Fruit fly (Drosophila melanogaster) ovary, adult (tissue): Measurements from ENCODE around the gene Kmn1.
A peak's percentile ranks its signal among the peaks of the same experiment; 100 is the strongest.
"Not testable (repeated sequence)": the region's sequence is repeated elsewhere in the genome, so short reads cannot be mapped to it uniquely, and the experiment has no call there.

Source experiments
- CG17801 ChIP-seq: fragments of 200-800 bp; optimal IDR thresholded peaks from 2 replicates; lab custom pipeline; 2019; ENCODE audit warnings: missing biosample characterization, mild to moderate bottlenecking, missing genetic modification characterization, moderate library complexity; ENCODE audit not compliant: partially characterized antibody

Gene Kmn1

DNA sequence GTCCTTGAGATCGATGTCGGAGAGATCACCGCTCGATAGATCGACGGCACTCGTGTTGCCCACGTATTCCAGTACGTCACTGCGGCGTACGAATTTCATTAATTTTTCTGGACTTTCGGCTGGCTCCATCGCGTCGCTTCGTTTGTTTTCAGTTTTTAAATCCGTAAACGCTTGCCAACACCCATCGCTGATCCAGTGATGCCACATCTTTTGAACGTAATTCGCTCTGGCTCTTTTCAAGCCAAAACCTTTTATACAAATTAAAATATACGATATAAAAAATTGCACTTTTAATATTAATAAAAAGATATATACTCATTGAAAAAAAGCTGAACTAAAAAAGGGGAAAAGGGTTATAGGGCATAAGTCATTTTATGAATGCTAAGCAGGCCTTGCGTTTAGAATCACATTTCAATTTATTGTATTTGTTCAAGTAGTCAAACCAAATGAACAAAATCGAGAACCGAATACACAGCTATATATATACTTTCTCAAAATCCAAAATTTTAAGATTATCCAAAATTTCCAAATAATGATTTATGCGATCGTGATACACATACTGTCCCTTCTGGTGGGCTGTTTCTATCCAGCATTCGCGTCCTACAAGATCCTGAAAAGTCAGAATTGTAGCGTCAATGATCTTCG, at the start of gene Kmn1, which contains the start of gene Reepl1:
Gene Kmn1, minus strand, starts transcription at position 173 of the 645 bp plus-strand sequence.
Gene Reepl1, plus strand, starts transcription at position 438 of the 645 bp plus-strand sequence.
- no peak for TF ChIP-seq CG17801 (GFP tag; lab: Kevin White, UChicago)

DNA sequence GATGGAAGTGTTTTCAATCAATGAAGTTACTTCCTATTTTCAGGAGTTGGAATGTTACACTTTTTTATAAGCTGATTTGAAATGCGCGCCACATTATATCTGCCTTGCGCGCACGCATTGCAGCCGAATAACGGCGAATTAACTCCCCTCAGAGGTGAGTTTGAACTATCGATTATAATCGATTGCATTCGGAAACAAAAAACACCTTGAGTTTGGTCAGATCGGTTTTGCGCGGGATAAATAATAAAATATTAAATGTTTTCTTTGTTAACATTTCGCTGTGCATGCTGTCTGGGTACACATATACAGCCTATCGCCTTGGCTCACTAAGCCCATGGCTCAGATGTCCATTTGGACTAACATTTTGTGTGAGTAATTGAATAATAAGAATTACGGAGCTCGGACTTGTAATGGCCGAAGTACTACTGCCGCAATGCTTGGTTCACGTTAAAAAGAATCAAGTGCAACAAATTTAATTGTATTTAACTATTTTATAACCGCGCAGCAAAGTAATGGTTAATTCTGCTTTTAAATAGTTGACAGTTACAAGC, 49.1 kb upstream of the Kmn1 start:
- TF ChIP-seq CG17801 (GFP tag; lab: Kevin White, UChicago): no peak

DNA sequence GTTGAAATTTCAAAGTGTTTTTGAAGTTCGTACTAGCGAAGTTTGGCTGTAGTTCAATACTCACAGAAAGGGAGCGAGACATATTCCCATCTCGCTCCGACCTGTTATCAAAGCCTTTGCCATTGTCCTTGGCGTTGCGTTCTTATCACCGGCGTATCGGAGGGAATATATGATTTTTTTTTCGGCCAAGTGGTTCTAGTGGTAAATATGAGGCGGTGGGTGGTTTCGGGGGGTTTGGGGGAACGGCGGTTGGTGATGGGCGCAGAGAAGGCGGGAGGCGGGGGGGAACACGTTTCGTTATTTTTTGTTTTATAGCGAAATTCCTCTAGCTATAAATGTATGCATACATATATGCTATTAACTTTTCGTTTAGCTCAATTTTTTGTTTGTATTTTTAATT, 48.3 kb upstream of the Kmn1 start:
- no peak for TF ChIP-seq CG17801 (GFP tag; lab: Kevin White, UChicago)

dm6 chrX:11619617-11620016, 47.4 kb upstream of the Kmn1 start:
- no peak for TF ChIP-seq CG17801 (GFP tag; lab: Kevin White, UChicago)

- TF ChIP-seq CG17801 (GFP tag; lab: Kevin White, UChicago): no peak
These were observed 44.3 kb upstream of the Kmn1 start for dm6 chrX:11616496-11616952.

DNA sequence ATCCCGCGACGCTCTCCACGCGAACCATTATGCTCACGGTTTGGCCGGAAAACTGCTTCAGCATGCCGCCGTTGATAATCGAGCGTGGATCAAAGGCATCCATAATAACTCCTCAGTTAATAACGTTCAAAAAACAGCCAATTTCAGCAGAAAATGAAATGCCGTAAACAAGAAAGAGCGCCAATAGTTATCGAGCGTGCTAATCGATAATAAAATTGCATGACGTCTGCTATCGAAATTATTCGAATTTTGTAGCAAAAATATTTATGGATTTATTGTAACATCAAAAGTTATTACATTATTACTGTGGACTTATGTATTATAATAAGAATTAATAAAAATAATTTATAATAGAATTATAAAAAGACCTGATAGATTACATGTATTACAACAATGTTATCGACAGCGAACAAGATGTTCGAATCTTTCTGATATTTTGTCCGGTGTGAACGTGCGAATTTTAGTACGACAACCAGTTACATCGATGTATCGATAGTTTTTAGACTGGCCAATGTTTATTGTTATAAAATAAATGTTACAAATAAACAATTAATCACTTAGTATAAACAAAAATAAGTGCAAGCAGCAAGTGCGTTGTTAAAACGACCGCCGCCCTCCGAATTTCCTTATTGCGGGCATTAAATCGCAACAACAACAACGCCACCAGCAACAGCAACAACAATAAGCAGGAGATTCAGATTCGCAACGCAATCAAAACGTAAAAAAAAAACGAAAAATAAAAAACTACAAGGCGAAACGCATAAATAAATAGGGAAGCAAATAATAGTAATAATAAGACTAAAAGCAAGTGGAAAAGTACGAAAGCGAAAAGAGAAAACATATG, 43.6 kb upstream of the Kmn1 start, which contains the start of the genes RPA3 and Met:
Gene RPA3, minus strand, starts transcription at position 189 of the 844 bp plus-strand sequence.
Gene Met, plus strand, starts transcription at position 473 of the 844 bp plus-strand sequence.
- TF ChIP-seq CG17801 (GFP tag; lab: Kevin White, UChicago): peak; percentile 49

DNA sequence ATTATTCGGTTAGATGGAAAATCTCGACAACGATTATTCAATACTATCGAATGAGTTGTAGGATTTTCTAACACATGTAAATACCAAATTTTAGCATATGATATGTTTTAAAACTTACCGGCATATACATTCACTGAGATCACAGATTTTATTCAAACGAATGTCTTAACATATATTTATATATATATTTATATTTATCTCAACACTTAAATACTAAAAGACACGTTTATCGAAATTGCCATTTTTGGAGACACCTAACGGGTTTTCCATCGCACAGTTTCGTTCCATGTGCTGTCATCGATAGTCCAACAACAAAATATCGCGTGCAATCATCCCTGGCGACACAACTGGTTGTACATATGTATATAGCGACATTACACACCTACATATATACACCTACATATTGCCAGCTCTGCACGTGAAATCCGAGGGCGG, 39.4 kb upstream of the Kmn1 start, which contains the start of the genes CG2247 and CG1703:
Gene CG2247, minus strand, starts transcription at position 8 of the 435 bp plus-strand sequence.
Gene CG1703, plus strand, starts transcription at position 283 of the 435 bp plus-strand sequence.
- TF ChIP-seq CG17801 (GFP tag; lab: Kevin White, UChicago): peak; percentile 38

DNA sequence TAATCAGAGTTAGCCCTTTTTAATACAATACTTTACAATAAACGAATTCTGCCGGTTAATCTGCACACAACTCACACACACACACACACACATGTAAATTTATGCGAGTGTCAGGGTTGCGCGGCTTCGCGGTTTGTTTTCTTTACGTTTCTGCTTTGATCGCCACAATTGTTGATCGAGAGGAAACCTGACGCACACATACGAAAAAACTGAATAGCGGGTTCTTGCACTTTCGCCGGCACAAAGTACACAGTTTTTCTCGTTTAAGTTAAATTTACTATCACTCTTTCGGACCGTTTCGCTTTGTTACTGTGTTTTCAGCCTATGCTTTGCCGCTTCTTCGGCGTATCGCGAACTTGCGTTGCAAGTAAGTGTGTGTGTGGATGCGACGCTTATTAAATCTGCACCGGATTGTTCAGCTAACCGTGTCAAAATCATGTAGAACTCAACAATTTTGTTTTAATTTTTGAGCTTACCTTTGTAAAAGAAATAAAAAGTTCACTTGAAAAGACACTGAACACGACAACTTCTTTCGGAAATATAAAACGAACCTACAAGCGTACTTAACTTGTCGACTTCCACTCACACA, 38.9 kb upstream of the Kmn1 start:
- no peak for TF ChIP-seq CG17801 (GFP tag; lab: Kevin White, UChicago)

dm6 chrX:11604094-11604493, 31.9 kb upstream of the Kmn1 start, which contains the start of gene CG2533:
CG2533 (minus strand) TSS chrX:11604194.
- no peak for TF ChIP-seq CG17801 (GFP tag; lab: Kevin White, UChicago)

DNA sequence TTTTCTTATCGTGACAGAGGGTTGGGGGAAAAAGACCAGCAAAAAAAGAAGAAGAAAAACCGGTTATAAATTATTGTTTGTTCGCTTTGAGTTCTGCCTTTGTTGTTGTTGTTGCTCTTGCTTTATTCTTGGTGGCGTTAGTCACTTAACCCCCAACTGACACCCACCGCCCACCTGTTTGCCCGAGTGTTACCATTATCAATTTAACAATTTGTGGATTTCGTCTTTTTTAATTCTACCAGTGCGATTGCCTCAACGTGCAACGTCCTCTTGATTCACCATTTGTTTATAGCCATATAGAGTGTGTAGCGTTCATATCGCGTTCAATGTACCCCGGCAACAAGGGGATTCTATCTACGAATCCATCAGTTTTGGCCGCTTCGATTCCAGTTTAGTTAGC, 29.2 kb upstream of the Kmn1 start:
- TF ChIP-seq CG17801 (GFP tag; lab: Kevin White, UChicago): no peak

DNA sequence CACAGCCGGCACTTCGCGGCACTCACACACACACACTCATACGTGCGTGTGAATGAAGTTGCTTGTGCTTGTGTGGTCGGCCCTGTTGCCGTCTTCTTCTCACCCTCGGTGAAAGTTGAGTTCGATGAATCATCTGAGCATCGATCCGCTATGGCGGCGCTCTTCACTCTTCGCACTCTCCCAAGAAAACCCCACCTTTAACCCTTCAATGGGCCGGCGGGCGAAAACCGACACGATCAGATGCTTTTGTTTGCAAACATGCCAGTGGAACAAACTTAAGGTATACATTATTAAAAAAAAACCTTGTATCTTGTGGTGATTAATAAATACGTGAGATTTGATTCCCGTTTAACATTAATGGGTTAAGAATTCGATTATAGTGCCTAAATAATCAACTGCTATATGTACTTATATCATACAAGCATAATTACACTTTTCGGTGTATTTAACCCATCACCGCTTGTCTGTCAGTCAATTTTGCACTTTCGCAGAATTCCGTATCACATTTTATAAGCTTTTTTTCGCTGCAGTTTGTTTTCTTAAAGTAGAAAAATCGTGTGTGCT, 28.6 kb upstream of the Kmn1 start:
- peak; percentile 48 for TF ChIP-seq CG17801 (GFP tag; lab: Kevin White, UChicago)

DNA sequence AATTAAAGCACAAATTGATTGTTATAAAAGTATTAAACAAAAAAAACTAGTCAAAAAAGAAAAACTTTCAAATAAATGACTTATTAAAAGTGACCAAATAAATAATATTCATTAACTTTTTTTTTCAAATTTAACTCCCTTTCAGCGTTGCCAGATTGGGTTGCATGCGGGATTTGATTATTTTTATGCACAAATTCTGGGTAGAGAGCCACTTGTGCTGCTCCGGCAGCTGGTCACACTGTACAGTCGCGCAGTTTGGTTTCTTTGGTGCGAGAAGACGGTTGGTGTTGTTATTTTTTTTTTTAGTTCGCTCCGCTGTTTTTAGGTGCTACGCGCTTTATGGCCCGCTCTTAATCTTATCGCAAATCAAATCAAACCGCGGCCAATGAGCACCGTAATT, 27.3 kb upstream of the Kmn1 start, which contains the start of gene rho-4:
Gene rho-4, plus strand, starts transcription at position 250 of the 400 bp plus-strand sequence.
- not testable (repeated sequence) for TF ChIP-seq CG17801 (GFP tag; lab: Kevin White, UChicago)

DNA sequence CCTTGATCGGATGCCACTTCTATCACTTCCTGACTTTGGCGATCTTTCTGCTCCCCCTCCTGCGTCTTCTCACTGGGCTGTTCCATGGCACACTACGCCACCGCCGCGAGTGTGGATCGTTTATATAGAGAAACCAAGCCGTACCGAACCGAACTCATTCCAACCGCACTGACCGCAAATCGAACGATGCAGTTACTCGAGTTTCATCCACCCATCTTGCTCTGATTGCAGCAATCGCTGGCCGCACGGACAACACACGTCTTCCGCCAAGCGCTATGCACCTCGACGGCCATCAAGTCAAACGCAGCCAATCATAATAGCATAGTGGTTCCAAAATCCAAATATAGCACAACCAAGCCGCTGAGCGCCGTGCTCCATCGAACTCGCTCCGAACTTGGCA, 11.8 kb upstream of the Kmn1 start, which contains the start of gene pkm:
Gene pkm, minus strand, starts transcription at position 101 of the 400 bp plus-strand sequence.
- no peak for TF ChIP-seq CG17801 (GFP tag; lab: Kevin White, UChicago)
